Fruit fly (Drosophila melanogaster): ENCODE results near the gene Cpr11A.

dm6 chrX:12470187-12470931 lies 16.4 kb upstream of the Cpr11A start:
- TF ChIP-seq CG13204 (GFP tag; optimal IDR thresholded peaks at IDR 0.05) = no peak
- peak; percentile 2 for TF ChIP-seq Pif1A (GFP tag; optimal IDR thresholded peaks at IDR 0.05)
- no peak for TF ChIP-seq D1 (tag; optimal IDR thresholded peaks at IDR 0.05)
- peak; percentile 50 for TF ChIP-seq CG14655 (GFP tag; optimal IDR thresholded peaks at IDR 0.05)
- peak; percentile 61; the same call in 2 of the 3 replicates for TF ChIP-seq fd96Ca (GFP tag; IDR thresholded peaks at IDR 0.05)
- TF ChIP-seq CG10348 (GFP tag; IDR thresholded peaks at IDR 0.05) = no peak
- TF ChIP-seq CG4496 (GFP tag; IDR thresholded peaks at IDR 0.05) = peak; percentile 64; the same call in 2 of the 3 replicates

All from whole organism, pupa.